Fruit fly (Drosophila melanogaster) whole organism, pupa: ENCODE data around the gene CkIIbeta.

Experiments
- CG10348 ChIP-seq: fragments of 200-800 bp; sonication (Bioruptor generic); IDR thresholded peaks from 2 replicates; pipeline ENCODE4 v1.3.6; 2022; ENCODE audit warnings: missing biosample characterization, missing genetic modification characterization
- CG12605 ChIP-seq: fragments of 200-800 bp; sonication (Bioruptor generic); IDR thresholded peaks from 2 replicates; pipeline ENCODE4 v1.3.6; 2022; ENCODE audit warnings: missing biosample characterization, missing genetic modification characterization
- CG13204 ChIP-seq: fragments of 200-800 bp; sonication (Bioruptor generic); optimal IDR thresholded peaks from 2 replicates; lab custom pipeline; 2018; ENCODE audit warnings: missing biosample characterization, mild to moderate bottlenecking, missing genetic modification characterization, moderate library complexity
- CG14655 ChIP-seq: fragments of 200-800 bp; sonication (Bioruptor generic); optimal IDR thresholded peaks from 3 replicates; lab custom pipeline; 2017; ENCODE audit warnings: mild to moderate bottlenecking, missing biosample characterization, missing genetic modification reagents, missing genetic modification characterization
- CG15710 ChIP-seq: fragments of 200-800 bp; sonication (Bioruptor generic); optimal IDR thresholded peaks from 2 replicates; lab custom pipeline; 2018; ENCODE audit warnings: missing biosample characterization, mild to moderate bottlenecking, missing genetic modification characterization, moderate library complexity
- CG17806 ChIP-seq: fragments of 200-800 bp; sonication (Bioruptor generic); optimal IDR thresholded peaks from 2 replicates; lab custom pipeline; 2018; ENCODE audit warnings: missing biosample characterization, mild to moderate bottlenecking, missing genetic modification characterization, moderate library complexity
- CG32121 ChIP-seq: fragments of 200-800 bp; sonication (Bioruptor generic); IDR thresholded peaks from 2 replicates; pipeline ENCODE4 v1.3.6; 2022; ENCODE audit warnings: missing biosample characterization, missing genetic modification characterization
- CG34367 ChIP-seq: fragments of 200-800 bp; sonication (Bioruptor generic); optimal IDR thresholded peaks from 2 replicates; lab custom pipeline; 2018; ENCODE audit warnings: missing biosample characterization, mild to moderate bottlenecking, missing genetic modification characterization
- CG4496 ChIP-seq: fragments of 200-800 bp; sonication (Bioruptor generic); IDR thresholded peaks from 3 replicates; pipeline ENCODE4 v1.3.6; 2022; ENCODE audit warnings: missing biosample characterization, missing genetic modification characterization
- CG8159 ChIP-seq: fragments of 200-800 bp; sonication (Bioruptor generic); optimal IDR thresholded peaks from 3 replicates; lab custom pipeline; 2018; ENCODE audit warnings: missing biosample characterization, mild to moderate bottlenecking, missing genetic modification characterization, moderate library complexity
- CG8301 ChIP-seq: fragments of 200-800 bp; sonication (Bioruptor generic); optimal IDR thresholded peaks from 2 replicates; lab custom pipeline; 2018; ENCODE audit warnings: missing biosample characterization, mild to moderate bottlenecking, missing genetic modification characterization
- CG9948 ChIP-seq: fragments of 200-800 bp; sonication (Bioruptor generic); optimal IDR thresholded peaks from 2 replicates; lab custom pipeline; 2018; ENCODE audit warnings: missing biosample characterization, mild to moderate bottlenecking, missing genetic modification characterization, moderate library complexity
- D1 ChIP-seq: fragments of 200-800 bp; sonication (Bioruptor generic); optimal IDR thresholded peaks from 2 replicates; lab custom pipeline; 2018; ENCODE audit warnings: missing biosample characterization, mild to moderate bottlenecking, missing genetic modification characterization, moderate library complexity
- EcR ChIP-seq: fragments of 200-800 bp; sonication (Bioruptor generic); optimal IDR thresholded peaks from 3 replicates; lab custom pipeline; 2019; ENCODE audit warnings: missing biosample characterization, missing genetic modification characterization, mild to moderate bottlenecking, moderate library complexity, missing genetic modification reagents
- Ets98B ChIP-seq: fragments of 200-800 bp; sonication (Bioruptor generic); IDR thresholded peaks from 2 replicates; pipeline ENCODE4 v1.3.6; 2022; ENCODE audit warnings: missing biosample characterization, missing genetic modification characterization
- Pif1A ChIP-seq: fragments of 200-800 bp; sonication (Bioruptor generic); optimal IDR thresholded peaks from 3 replicates; lab custom pipeline; 2016; ENCODE audit warnings: missing biosample characterization, missing genetic modification characterization
- Pif1B ChIP-seq: fragments of 200-800 bp; sonication (Bioruptor generic); optimal IDR thresholded peaks from 3 replicates; lab custom pipeline; 2016; ENCODE audit warnings: missing biosample characterization, missing genetic modification characterization
- Snoo ChIP-seq: fragments of 200-800 bp; sonication (Bioruptor generic); optimal IDR thresholded peaks from 3 replicates; lab custom pipeline; 2017; ENCODE audit warnings: missing biosample characterization, mild to moderate bottlenecking, missing genetic modification characterization, inconsistent platforms
- fd96Ca ChIP-seq: fragments of 200-800 bp; sonication (Bioruptor generic); IDR thresholded peaks from 3 replicates; pipeline ENCODE4 v1.3.6; 2022; ENCODE audit warnings: missing biosample characterization, missing genetic modification characterization
- gl ChIP-seq: fragments of 200-800 bp; sonication (Bioruptor generic); optimal IDR thresholded peaks from 2 replicates; lab custom pipeline; 2018; ENCODE audit warnings: missing biosample characterization, mild to moderate bottlenecking, missing genetic modification characterization
- rn ChIP-seq: fragments of 200-800 bp; sonication (Bioruptor generic); IDR thresholded peaks from 2 replicates; pipeline ENCODE4 v1.3.6; 2022; ENCODE audit warnings: missing biosample characterization, missing genetic modification characterization

CkIIbeta gene

DNA sequence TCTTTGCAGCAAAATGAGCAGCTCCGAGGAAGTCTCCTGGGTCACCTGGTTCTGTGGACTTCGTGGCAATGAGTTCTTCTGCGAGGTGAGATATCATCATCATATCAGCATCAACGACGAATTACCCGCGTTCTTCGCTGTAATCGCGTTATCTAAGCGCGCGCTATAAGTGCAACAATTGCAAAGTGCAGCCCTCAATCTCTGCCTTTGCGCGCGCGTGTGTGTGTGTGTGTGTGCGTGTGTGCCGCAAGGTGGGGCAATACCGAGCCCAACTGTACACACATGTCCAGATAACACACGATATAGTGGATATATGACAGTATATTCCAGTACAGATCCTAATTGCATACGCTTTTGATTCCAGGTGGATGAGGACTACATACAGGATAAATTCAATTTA, 1.1 kb downstream of the CkIIbeta start:
- TF ChIP-seq CG34367 (tag; lab: Kevin White, UChicago) (no peak), CG32121 (no peak), CG9948 (tag; lab: Kevin White, UChicago) (no peak), fd96Ca (GFP tag; lab: Robert Waterston, UW) (no peak), CG4496 (GFP tag; lab: Robert Waterston, UW) (no peak), CG8301 (no peak), Pif1A (GFP tag; lab: Kevin White, UChicago) (no peak), CG8159 (tag; lab: Kevin White, UChicago) (no peak), gl (tag; lab: Kevin White, UChicago) (no peak), Pif1B (GFP tag; lab: Kevin White, UChicago) (no peak), rn (GFP tag; lab: Robert Waterston, UW) (no peak), CG17806 (tag; lab: Kevin White, UChicago) (no peak), CG15710 (no peak), D1 (no peak)

DNA sequence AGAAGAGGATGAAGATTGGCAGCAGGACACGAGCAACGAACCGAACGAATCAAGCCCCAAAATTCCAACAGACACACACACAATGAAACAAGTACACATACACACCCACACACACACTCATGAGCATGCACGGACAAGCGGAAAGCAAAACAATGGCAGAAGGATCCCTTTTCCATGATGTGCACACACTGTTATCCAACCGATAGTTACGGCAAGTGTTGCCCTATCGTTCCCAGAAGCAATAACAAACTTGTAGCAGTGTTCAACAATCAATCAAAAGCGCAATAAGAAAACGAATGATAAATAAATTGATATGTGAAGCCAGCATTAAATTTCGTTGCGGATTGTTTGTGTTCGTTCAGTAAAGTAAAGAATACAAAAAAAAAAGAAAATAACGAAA, 4.6 kb downstream of the CkIIbeta start:
- TF ChIP-seq CG9948 (tag; lab: Kevin White, UChicago) = no peak
- TF ChIP-seq fd96Ca (GFP tag; lab: Robert Waterston, UW) = no peak

DNA sequence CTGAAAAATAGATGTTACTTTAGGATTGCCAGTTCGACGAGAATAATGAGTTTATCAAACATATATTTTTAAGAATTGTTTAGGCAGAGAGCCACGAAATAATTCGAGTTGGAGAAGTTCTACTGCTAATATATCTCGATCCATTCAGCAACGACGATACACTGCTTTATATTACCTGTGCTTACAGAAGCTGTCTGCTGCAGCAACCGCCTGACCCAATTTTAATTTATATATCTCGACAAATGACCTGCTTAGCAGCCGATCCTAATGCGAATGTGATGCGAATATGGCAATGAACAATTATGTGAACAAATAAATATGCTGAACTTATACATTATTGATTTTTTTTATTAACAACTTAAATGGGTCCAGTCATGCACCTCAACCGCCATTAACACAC, 6.2 kb downstream of the CkIIbeta start:
- TF ChIP-seq CG4496 (GFP tag; lab: Robert Waterston, UW) (no peak), CG10348 (GFP tag; lab: Robert Waterston, UW) (no peak), gl (tag; lab: Kevin White, UChicago) (no peak), CG15710 (no peak), Ets98B (GFP tag; lab: Robert Waterston, UW) (no peak), D1 (no peak), Pif1B (GFP tag; lab: Kevin White, UChicago) (no peak), Pif1A (GFP tag; lab: Kevin White, UChicago) (no peak), CG9948 (tag; lab: Kevin White, UChicago) (no peak), rn (GFP tag; lab: Robert Waterston, UW) (no peak)

DNA sequence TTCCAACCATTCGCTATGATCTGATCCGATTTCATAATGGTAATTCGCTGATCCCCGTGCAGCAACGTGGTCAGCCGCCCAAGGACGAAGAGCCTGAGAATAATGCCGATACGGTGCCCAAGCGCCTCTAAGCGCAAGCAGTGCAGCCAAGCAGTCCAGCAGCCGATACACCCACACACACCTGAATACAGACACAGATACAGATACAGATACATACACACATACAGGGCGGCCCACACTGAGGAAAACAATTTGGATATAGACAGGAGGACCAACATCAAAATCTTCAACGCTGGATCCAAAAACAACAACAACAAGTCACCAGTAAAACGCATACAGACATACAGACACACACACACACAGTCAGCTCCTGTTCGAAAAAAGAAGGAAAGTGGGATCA, 7.6 kb downstream of the CkIIbeta start:
- no peak for TF ChIP-seq CG34367 (tag; lab: Kevin White, UChicago)
- TF ChIP-seq fd96Ca (GFP tag; lab: Robert Waterston, UW) = no peak
- no peak for TF ChIP-seq Pif1B (GFP tag; lab: Kevin White, UChicago)
- no peak for TF ChIP-seq CG32121
- TF ChIP-seq CG8159 (tag; lab: Kevin White, UChicago) = no peak
- TF ChIP-seq CG4496 (GFP tag; lab: Robert Waterston, UW) = 0 out of 3 replicates have a peak, but pooled peaks have one; percentile 13
- TF ChIP-seq CG9948 (tag; lab: Kevin White, UChicago) = no peak

DNA sequence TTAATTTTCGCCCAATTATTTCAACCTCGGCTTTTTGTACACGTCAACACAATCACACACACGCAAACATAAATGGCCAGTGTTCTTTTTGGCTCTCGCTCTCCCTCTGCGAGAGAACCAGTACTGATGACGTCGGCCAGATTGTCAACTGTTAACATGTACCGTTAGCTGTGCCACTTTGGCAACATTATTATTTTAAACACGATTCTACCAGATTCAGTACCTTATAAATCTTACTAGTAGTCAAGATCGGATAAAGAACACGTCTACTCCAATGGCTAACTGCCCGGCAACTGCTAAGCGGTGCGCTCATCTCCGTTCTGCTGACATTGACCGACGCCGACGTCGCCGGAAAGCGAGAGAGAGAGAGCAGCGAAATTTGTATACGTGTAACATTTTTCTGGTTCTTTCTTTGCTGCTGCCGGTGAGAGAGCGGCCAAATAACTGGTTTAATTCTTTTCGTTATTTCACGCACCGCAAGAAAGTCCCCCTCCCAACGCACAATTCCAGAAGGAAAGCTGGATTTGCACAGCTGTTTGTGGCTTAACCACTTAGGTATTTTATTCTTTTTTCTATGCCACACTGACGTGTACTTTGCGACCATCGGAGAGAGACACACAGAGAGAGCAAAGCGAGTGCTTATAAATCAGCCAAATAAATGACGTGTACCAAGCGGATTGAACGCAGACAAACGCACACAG, 12.9 kb downstream of the CkIIbeta start:
- 0 out of 2 replicates have a peak, but pooled peaks have one; percentile 17 for TF ChIP-seq CG32121
- peak; percentile 23 for TF ChIP-seq CG14655 (GFP tag; lab: Kevin White, UChicago)
- TF ChIP-seq CG13204 (GFP tag; lab: Kevin White, UChicago) = peak; percentile 15
- TF ChIP-seq CG12605 (GFP tag; lab: Robert Waterston, UW) = no peak
- peak; percentile 3 for TF ChIP-seq CG8301
- no peak for TF ChIP-seq CG15710
- TF ChIP-seq CG17806 (tag; lab: Kevin White, UChicago) = no peak
- TF ChIP-seq EcR (GFP tag; lab: Kevin White, UChicago) = peak; percentile 94
- 0 out of 3 replicates have a peak, but pooled peaks have one; percentile 27 for TF ChIP-seq CG4496 (GFP tag; lab: Robert Waterston, UW)
- no peak for TF ChIP-seq fd96Ca (GFP tag; lab: Robert Waterston, UW)
- no peak for TF ChIP-seq CG34367 (tag; lab: Kevin White, UChicago)
- peak; percentile 5 for TF ChIP-seq gl (tag; lab: Kevin White, UChicago)
- TF ChIP-seq D1 = no peak

DNA sequence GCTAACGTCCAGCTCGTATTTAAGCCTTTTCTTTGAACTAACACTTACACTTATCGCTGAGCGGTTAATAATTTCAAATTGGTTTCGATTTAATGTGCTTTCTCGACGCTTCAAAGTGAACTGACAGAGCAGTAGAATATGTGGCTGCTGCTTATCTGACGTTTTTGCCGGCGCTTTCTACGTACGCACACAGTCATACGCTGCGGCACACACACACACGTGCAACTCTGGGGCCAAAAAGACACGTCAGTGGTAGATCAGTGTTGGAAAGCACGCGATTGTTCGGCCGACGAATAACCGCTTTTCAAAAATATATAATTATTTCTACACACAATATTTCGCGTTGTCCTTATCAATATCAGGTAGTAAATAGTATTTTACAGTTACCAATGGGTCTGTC, 13.9 kb downstream of the CkIIbeta start:
- no peak for TF ChIP-seq CG9948 (tag; lab: Kevin White, UChicago)
- no peak for TF ChIP-seq CG12605 (GFP tag; lab: Robert Waterston, UW)
- TF ChIP-seq CG17806 (tag; lab: Kevin White, UChicago) = no peak
- no peak for TF ChIP-seq Snoo (tag; lab: Kevin White, UChicago)
- no peak for TF ChIP-seq CG14655 (GFP tag; lab: Kevin White, UChicago)
- no peak for TF ChIP-seq EcR (GFP tag; lab: Kevin White, UChicago)
- no peak for TF ChIP-seq CG13204 (GFP tag; lab: Kevin White, UChicago)
- TF ChIP-seq CG4496 (GFP tag; lab: Robert Waterston, UW) = 0 out of 3 replicates have a peak, but pooled peaks have one; percentile 42
- no peak for TF ChIP-seq D1
- TF ChIP-seq Ets98B (GFP tag; lab: Robert Waterston, UW) = 0 out of 2 replicates have a peak, but pooled peaks have one; percentile 20
- 0 out of 2 replicates have a peak, but pooled peaks have one; percentile 16 for TF ChIP-seq CG32121
- TF ChIP-seq Pif1A (GFP tag; lab: Kevin White, UChicago) = no peak
- peak; percentile 5 for TF ChIP-seq gl (tag; lab: Kevin White, UChicago)
- TF ChIP-seq fd96Ca (GFP tag; lab: Robert Waterston, UW) = no peak; the same call in 2 of the 3 replicates
- TF ChIP-seq CG8301 = no peak
- TF ChIP-seq Pif1B (GFP tag; lab: Kevin White, UChicago) = no peak
- TF ChIP-seq CG8159 (tag; lab: Kevin White, UChicago) = no peak
- no peak for TF ChIP-seq CG34367 (tag; lab: Kevin White, UChicago)
- no peak for TF ChIP-seq CG10348 (GFP tag; lab: Robert Waterston, UW)
- TF ChIP-seq CG15710 = no peak
- TF ChIP-seq rn (GFP tag; lab: Robert Waterston, UW) = no peak
